Fruit fly (Drosophila melanogaster) whole organism, embryonic: ENCODE results near the gene CG34117.
A peak's percentile ranks its signal among the peaks of the same experiment; 100 is the strongest.

Experiments
- Atf3 ChIP-seq: fragments of 200-800 bp; sonication (Bioruptor generic); optimal IDR thresholded peaks from 3 replicates; lab custom pipeline; 2016; ENCODE audit warnings: missing biosample characterization, missing genetic modification characterization
- CG10267 ChIP-seq: fragments of 200-800 bp; sonication (Bioruptor generic); optimal IDR thresholded peaks from 2 replicates; lab custom pipeline; 2018; ENCODE audit warnings: missing biosample characterization, mild to moderate bottlenecking, missing genetic modification characterization, moderate library complexity
- CG10543 ChIP-seq: fragments of 200-800 bp; sonication (Bioruptor generic); optimal IDR thresholded peaks from 3 replicates; lab custom pipeline; 2017; ENCODE audit warnings: missing biosample characterization, mild to moderate bottlenecking, missing genetic modification characterization, moderate library complexity
- CG11695 ChIP-seq: fragments of 200-800 bp; sonication (Bioruptor generic); IDR thresholded peaks from 3 replicates; pipeline ENCODE4 v1.3.6; 2022; ENCODE audit warnings: missing biosample characterization, missing genetic modification characterization
- CG12391 ChIP-seq: fragments of 200-800 bp; sonication (Bioruptor generic); optimal IDR thresholded peaks from 3 replicates; lab custom pipeline; 2018; ENCODE audit warnings: missing biosample characterization, mild to moderate bottlenecking, missing genetic modification characterization, moderate library complexity
- CG14050 ChIP-seq: fragments of 200-800 bp; sonication (Bioruptor generic); IDR thresholded peaks from 3 replicates; pipeline ENCODE4 v1.3.6; 2022; ENCODE audit warnings: missing biosample characterization, missing genetic modification characterization
- CG14860 ChIP-seq: fragments of 200-800 bp; sonication (Bioruptor generic); IDR thresholded peaks from 3 replicates; pipeline ENCODE4 v1.3.6; 2022; ENCODE audit warnings: missing biosample characterization, missing genetic modification characterization; ENCODE audit not compliant: partially characterized antibody
- CG15514 ChIP-seq: fragments of 200-800 bp; sonication (Bioruptor generic); optimal IDR thresholded peaks from 3 replicates; lab custom pipeline; 2017; ENCODE audit warnings: missing biosample characterization, missing genetic modification characterization, mild to moderate bottlenecking, moderate library complexity, missing genetic modification reagents
- CG16779 ChIP-seq: fragments of 200-800 bp; sonication (Bioruptor generic); IDR thresholded peaks from 2 replicates; pipeline ENCODE4 v1.3.6; 2022; ENCODE audit warnings: missing biosample characterization, missing genetic modification characterization
- CG17361 ChIP-seq: fragments of 200-800 bp; sonication (Bioruptor generic); IDR thresholded peaks from 3 replicates; pipeline ENCODE4 v1.3.6; 2022; ENCODE audit warnings: missing biosample characterization, missing genetic modification characterization
- CG17568 ChIP-seq: fragments of 200-800 bp; sonication (Bioruptor generic); optimal IDR thresholded peaks from 2 replicates; lab custom pipeline; 2018; ENCODE audit warnings: missing biosample characterization, mild to moderate bottlenecking, missing genetic modification characterization, moderate library complexity
- CG18619 ChIP-seq: fragments of 200-800 bp; sonication (Bioruptor generic); optimal IDR thresholded peaks from 3 replicates; lab custom pipeline; 2017; ENCODE audit warnings: missing biosample characterization, mild to moderate bottlenecking, missing genetic modification characterization
- CG31388 ChIP-seq: fragments of 200-800 bp; sonication (Bioruptor generic); optimal IDR thresholded peaks from 2 replicates; lab custom pipeline; 2016; ENCODE audit warnings: missing biosample characterization, missing genetic modification characterization
- CG32532 ChIP-seq: fragments of 200-800 bp; sonication (Bioruptor generic); IDR thresholded peaks from 2 replicates; pipeline ENCODE4 v1.3.6; 2022; ENCODE audit warnings: missing biosample characterization, missing genetic modification characterization
- CG32772 ChIP-seq: fragments of 200-800 bp; sonication (Bioruptor generic); IDR thresholded peaks from 2 replicates; pipeline ENCODE4 v1.3.6; 2022; ENCODE audit warnings: missing biosample characterization, missing genetic modification characterization
- CG4854 ChIP-seq: fragments of 200-800 bp; sonication (Bioruptor generic); optimal IDR thresholded peaks from 2 replicates; lab custom pipeline; 2016; ENCODE audit warnings: missing biosample characterization, missing genetic modification characterization, inconsistent platforms
- CG6254 ChIP-seq: fragments of 200-800 bp; sonication (Bioruptor generic); optimal IDR thresholded peaks from 3 replicates; lab custom pipeline; 2017; ENCODE audit warnings: mild to moderate bottlenecking, missing biosample characterization, missing genetic modification reagents, missing genetic modification characterization
- CG8281 ChIP-seq: fragments of 200-800 bp; sonication (Bioruptor generic); optimal IDR thresholded peaks from 2 replicates; lab custom pipeline; 2018; ENCODE audit warnings: missing biosample characterization, mild to moderate bottlenecking, missing genetic modification characterization, moderate library complexity
- CG8944 ChIP-seq: fragments of 200-800 bp; sonication (Bioruptor generic); optimal IDR thresholded peaks from 3 replicates; lab custom pipeline; 2016; ENCODE audit warnings: missing biosample characterization, missing genetic modification characterization
- Deaf1 ChIP-seq: fragments of 200-800 bp; optimal IDR thresholded peaks from 3 replicates; lab custom pipeline; 2019; ENCODE audit warnings: missing biosample characterization, mild to moderate bottlenecking, missing genetic modification characterization, moderate library complexity
- Dip2 ChIP-seq: fragments of 200-800 bp; sonication (Bioruptor generic); IDR thresholded peaks from 2 replicates; pipeline ENCODE4 v1.3.6; 2022; ENCODE audit warnings: missing biosample characterization, missing genetic modification characterization
- Dref ChIP-seq: fragments of 200-800 bp; sonication (Bioruptor generic); IDR thresholded peaks from 2 replicates; pipeline ENCODE4 v1.3.6; 2022; ENCODE audit warnings: missing biosample characterization, missing genetic modification characterization
- Drgx ChIP-seq: fragments of 200-800 bp; sonication (Bioruptor generic); IDR thresholded peaks from 2 replicates; pipeline ENCODE4 v1.3.6; 2022; ENCODE audit warnings: missing biosample characterization, missing genetic modification characterization
- Elba2 ChIP-seq: fragments of 200-800 bp; sonication (Bioruptor generic); optimal IDR thresholded peaks from 3 replicates; lab custom pipeline; 2016; ENCODE audit warnings: missing biosample characterization, missing genetic modification characterization
- Fer1 ChIP-seq: fragments of 200-800 bp; sonication (Bioruptor generic); optimal IDR thresholded peaks from 2 replicates; lab custom pipeline; 2017; ENCODE audit warnings: missing biosample characterization, mild to moderate bottlenecking, missing genetic modification characterization
- H15 ChIP-seq: fragments of 200-800 bp; sonication (Bioruptor generic); IDR thresholded peaks from 3 replicates; pipeline ENCODE4 v1.3.6; 2022; ENCODE audit warnings: missing biosample characterization, missing genetic modification characterization
- HLH3B ChIP-seq: fragments of 200-800 bp; sonication (Bioruptor generic); IDR thresholded peaks from 2 replicates; pipeline ENCODE4 v1.3.6; 2022; ENCODE audit warnings: missing biosample characterization, missing genetic modification characterization
- HmgD ChIP-seq: fragments of 200-800 bp; sonication (Bioruptor generic); optimal IDR thresholded peaks from 3 replicates; lab custom pipeline; 2016; ENCODE audit warnings: missing biosample characterization, missing genetic modification characterization
- Lpt ChIP-seq: fragments of >200 bp; optimal IDR thresholded peaks from 2 replicates; lab custom pipeline; 2018; ENCODE audit warnings: missing biosample characterization, missing genetic modification characterization
- Max ChIP-seq: fragments of 200-800 bp; sonication (Bioruptor generic); optimal IDR thresholded peaks from 2 replicates; lab custom pipeline; 2016; ENCODE audit warnings: missing biosample characterization, mild to moderate bottlenecking, missing genetic modification characterization
- Oaz ChIP-seq: fragments of 200-800 bp; sonication (Bioruptor generic); IDR thresholded peaks from 2 replicates; pipeline ENCODE4 v1.3.6; 2022; ENCODE audit warnings: missing biosample characterization, missing genetic modification characterization
- Ptx1 ChIP-seq: fragments of 200-800 bp; sonication (Bioruptor generic); IDR thresholded peaks from 2 replicates; pipeline ENCODE4 v1.3.6; 2022; ENCODE audit warnings: missing biosample characterization, missing genetic modification characterization
- Tbp ChIP-seq: fragments of >200 bp; optimal IDR thresholded peaks from 2 replicates; lab custom pipeline; 2018; ENCODE audit warnings: missing biosample characterization, missing genetic modification characterization
- aop ChIP-seq: fragments of 200-800 bp; sonication (Bioruptor generic); IDR thresholded peaks from 2 replicates; pipeline ENCODE4 v1.3.6; 2022; ENCODE audit warnings: missing biosample characterization, missing genetic modification characterization
- btn ChIP-seq: fragments of 200-800 bp; sonication (Bioruptor generic); optimal IDR thresholded peaks from 2 replicates; lab custom pipeline; 2016; ENCODE audit warnings: missing biosample characterization, missing genetic modification characterization
- crol ChIP-seq: fragments of 200-800 bp; sonication (Bioruptor generic); IDR thresholded peaks from 2 replicates; pipeline ENCODE4 v1.3.6; 2022; ENCODE audit warnings: missing biosample characterization, missing genetic modification characterization
- dmrt99B ChIP-seq: fragments of 200-800 bp; sonication (Bioruptor generic); optimal IDR thresholded peaks from 2 replicates; lab custom pipeline; 2018; ENCODE audit warnings: missing biosample characterization, mild to moderate bottlenecking, missing genetic modification characterization, moderate library complexity
- gsb-n ChIP-seq: fragments of 200-800 bp; sonication (Bioruptor generic); optimal IDR thresholded peaks from 3 replicates; lab custom pipeline; 2018; ENCODE audit warnings: missing biosample characterization, mild to moderate bottlenecking, missing genetic modification characterization
- ham ChIP-seq: fragments of 200-800 bp; sonication (Bioruptor generic); IDR thresholded peaks from 2 replicates; pipeline ENCODE4 v1.3.6; 2022; ENCODE audit warnings: missing biosample characterization, missing genetic modification characterization
- hb ChIP-seq: fragments of 200-800 bp; sonication (Bioruptor generic); IDR thresholded peaks from 3 replicates; pipeline ENCODE4 v1.3.6; 2022; ENCODE audit warnings: missing biosample characterization, missing genetic modification characterization; ENCODE audit not compliant: partially characterized antibody
- maf-S ChIP-seq: fragments of 200-800 bp; sonication (Bioruptor generic); optimal IDR thresholded peaks from 2 replicates; lab custom pipeline; 2016; ENCODE audit warnings: missing biosample characterization, missing genetic modification characterization
- mirr ChIP-seq: fragments of 200-800 bp; sonication (Bioruptor generic); optimal IDR thresholded peaks from 3 replicates; lab custom pipeline; 2018; ENCODE audit warnings: missing biosample characterization, mild to moderate bottlenecking, missing genetic modification characterization
- nau ChIP-seq: fragments of 200-800 bp; sonication (Bioruptor generic); optimal IDR thresholded peaks from 3 replicates; lab custom pipeline; 2017; ENCODE audit warnings: missing biosample characterization, mild to moderate bottlenecking, missing genetic modification characterization, missing genetic modification reagents
- pan ChIP-seq, 4 experiments: fragments of >200 bp in 3 of 4; fragments of 200-800 bp in 1 of 4; sonication (Bioruptor generic) in 1 of 4; optimal IDR thresholded peaks in 3 of 4; IDR thresholded peaks in 1 of 4; 2 replicates each; pipeline versions ENCODE4 v1.3.6 to Lab custom; 2017 to 2022; ENCODE audit warnings: missing biosample characterization in 2 of 4, missing genetic modification characterization in 2 of 4, mixed read lengths in 1 of 4
- ranshi ChIP-seq: fragments of 200-800 bp; sonication (Bioruptor generic); IDR thresholded peaks from 2 replicates; pipeline ENCODE4 v1.3.6; 2022; ENCODE audit warnings: missing biosample characterization, missing genetic modification characterization
- seq ChIP-seq: fragments of 200-800 bp; sonication (Bioruptor generic); IDR thresholded peaks from 2 replicates; pipeline ENCODE4 v1.3.6; 2022; ENCODE audit warnings: missing biosample characterization, missing genetic modification characterization
- sima ChIP-seq: fragments of 200-800 bp; sonication (Bioruptor generic); optimal IDR thresholded peaks from 2 replicates; lab custom pipeline; 2016; ENCODE audit warnings: missing biosample characterization, missing genetic modification characterization
- sob ChIP-seq: fragments of 200-800 bp; sonication (Bioruptor generic); IDR thresholded peaks from 2 replicates; pipeline ENCODE4 v1.3.6; 2022; ENCODE audit warnings: missing biosample characterization, missing genetic modification characterization
- tin ChIP-seq: fragments of 200-800 bp; sonication (Bioruptor generic); optimal IDR thresholded peaks from 3 replicates; lab custom pipeline; 2016; ENCODE audit warnings: missing biosample characterization, missing genetic modification characterization
- tx ChIP-seq: fragments of 200-800 bp; sonication (Bioruptor generic); optimal IDR thresholded peaks from 2 replicates; lab custom pipeline; 2016; ENCODE audit warnings: missing biosample characterization, missing genetic modification characterization
- unc-4 ChIP-seq: fragments of 200-800 bp; sonication (Bioruptor generic); IDR thresholded peaks from 2 replicates; pipeline ENCODE4 v1.3.6; 2022; ENCODE audit warnings: missing biosample characterization, missing genetic modification characterization; ENCODE audit not compliant: partially characterized antibody

CG34117 gene

dm6 chr3R:9404104-9404512 is 4.3 kb upstream of the CG34117 start, which contains the start of the genes CG9356, BBIP1 and CG8135 (continued):
- TF ChIP-seq unc-4 (GFP tag; lab: Robert Waterston, UW) (peak; percentile 57; the same call in 1 of the 2 replicates), Dip2 (GFP tag; lab: Robert Waterston, UW) (no peak), nau (GFP tag; lab: Kevin White, UChicago) (no peak), HmgD (GFP tag; lab: Kevin White, UChicago) (peak; percentile 71), CG16779 (no peak), CG14860 (GFP tag; lab: Robert Waterston, UW) (no peak), Atf3 (peak; percentile 63), gsb-n (no peak), Drgx (GFP tag; lab: Robert Waterston, UW) (no peak), sima (GFP tag; lab: Kevin White, UChicago) (peak; percentile 61), Elba2 (GFP tag; lab: Kevin White, UChicago) (peak; percentile 84), mirr (peak; percentile 70), CG17361 (GFP tag; lab: Robert Waterston, UW) (no peak; the same call in 1 of the 3 replicates), Fer1 (peak; percentile 78), Max (GFP tag; lab: Kevin White, UChicago) (peak; percentile 70), Tbp (no peak), hb (GFP tag; lab: Robert Waterston, UW) (no peak), CG14050 (GFP tag; lab: Robert Waterston, UW) (peak; percentile 41; the same call in 2 of the 3 replicates), CG8281 (no peak), Dref (GFP tag; lab: Robert Waterston, UW) (peak; percentile 43), CG18619 (peak; percentile 39), CG17568 (GFP tag; lab: Kevin White, UChicago) (no peak), H15 (peak; percentile 66; the same call in 2 of the 3 replicates), CG10267 (tag; lab: Kevin White, UChicago) (peak; percentile 99), CG10543 (GFP tag; lab: Kevin White, UChicago) (peak; percentile 50), ham (GFP tag; lab: Robert Waterston, UW) (no peak), seq (peak; percentile 46; the same call in 1 of the 2 replicates), dmrt99B (no peak), Deaf1 (tag; lab: Kevin White, UChicago) (no peak), Oaz (GFP tag; lab: Robert Waterston, UW) (no peak), HLH3B (GFP tag; lab: Robert Waterston, UW) (peak; percentile 59; the same call in 1 of the 2 replicates), sob (GFP tag; lab: Robert Waterston, UW) (peak; percentile 68; the same call in 1 of the 2 replicates), CG6254 (peak; percentile 56), Lpt (GFP tag; lab: Kevin White, UChicago) (no peak), tin (GFP tag; lab: Kevin White, UChicago) (peak; percentile 79), crol (GFP tag; lab: Robert Waterston, UW) (no peak), CG8944 (GFP tag; lab: Kevin White, UChicago) (peak; percentile 85), Ptx1 (GFP tag; lab: Robert Waterston, UW) (peak; percentile 71), CG32772 (peak; percentile 69), CG11695 (GFP tag; lab: Robert Waterston, UW) (peak; percentile 55; the same call in 1 of the 3 replicates), CG12391 (peak; percentile 87), CG4854 (GFP tag; lab: Kevin White, UChicago) (peak; percentile 79), btn (peak; percentile 63), maf-S (GFP tag; lab: Kevin White, UChicago) (peak; percentile 77), CG15514 (GFP tag; lab: Kevin White, UChicago) (peak; percentile 91), pan (optimal IDR thresholded peaks at IDR 0.05; lab: Kevin White, UChicago) (no peak), pan (GFP tag; optimal IDR thresholded peaks at IDR 0.05 in 1 of 2, IDR thresholded peaks at IDR 0.05 in 1 of 2) (peak in 1 of 2 experiments; percentile 80), tx (GFP tag; lab: Kevin White, UChicago) (peak; percentile 81), ranshi (GFP tag; lab: Robert Waterston, UW) (peak; percentile 59), CG32532 (peak; percentile 74), aop (no peak), CG31388 (GFP tag; lab: Kevin White, UChicago) (peak; percentile 24)
